Worm (Caenorhabditis elegans) whole organism, young adult: ENCODE measurements around the gene acs-5.

Experiments
- B0261.1 ChIP-seq: sonication (generic microtip); optimal IDR thresholded peaks from 2 replicates; lab custom pipeline; 2016; ENCODE audit warnings: mild to moderate bottlenecking, missing genetic modification characterization, moderate library complexity, missing compliant biosample characterization
- B0336.3 ChIP-seq: fragments of 200-800 bp; sonication (Bioruptor generic); IDR thresholded peaks from 2 replicates; pipeline ENCODE4 v1.3.6; 2022; ENCODE audit warnings: missing genetic modification characterization, missing compliant biosample characterization
- T07F8.4 ChIP-seq: sonication (generic microtip); optimal IDR thresholded peaks from 2 replicates; lab custom pipeline; 2016; ENCODE audit warnings: mild to moderate bottlenecking, missing genetic modification characterization, moderate library complexity, missing compliant biosample characterization
- Y67H2A.10 ChIP-seq: fragments of 200-800 bp; sonication (Bioruptor generic); conservative IDR thresholded peaks from 2 replicates; pipeline ENCODE4 v1.3.6; 2022; ENCODE audit warnings: missing genetic modification reagents, missing genetic modification characterization, missing compliant biosample characterization
- Y79H2A.3 ChIP-seq: fragments of 200-800 bp; sonication (Bioruptor generic); conservative IDR thresholded peaks from 2 replicates; pipeline ENCODE4 v1.3.6; 2022; ENCODE audit warnings: missing genetic modification reagents, missing genetic modification characterization, missing compliant biosample characterization
- ZK185.1 ChIP-seq: sonication (generic microtip); optimal IDR thresholded peaks from 2 replicates; lab custom pipeline; 2016; ENCODE audit warnings: mild to moderate bottlenecking, missing genetic modification characterization, missing compliant biosample characterization; ENCODE audit not compliant: poor library complexity, severe bottlenecking
- ama-1 ChIP-seq, 3 experiments: fragments of 150-350 bp in 1 of 3; sonication (generic microtip) in 2 of 3; optimal IDR thresholded peaks; 2 replicates each; lab custom pipeline; 2014 to 2018; ENCODE audit warnings: missing biosample characterization in 2 of 3, missing genetic modification characterization in 2 of 3, missing genetic modification reagents in 2 of 3
- aptf-3 ChIP-seq: fragments of 200-800 bp; sonication (Bioruptor generic); IDR thresholded peaks from 2 replicates; pipeline ENCODE4 v1.3.6; 2022; ENCODE audit warnings: missing genetic modification characterization, missing compliant biosample characterization
- attf-3 ChIP-seq: fragments of 200-800 bp; sonication (Bioruptor generic); conservative IDR thresholded peaks from 2 replicates; pipeline ENCODE4 v1.3.6; 2022; ENCODE audit warnings: missing genetic modification reagents, missing genetic modification characterization, missing compliant biosample characterization
- attf-5 ChIP-seq: fragments of 200-800 bp; sonication (Bioruptor generic); optimal IDR thresholded peaks from 2 replicates; lab custom pipeline; 2018; ENCODE audit warnings: mild to moderate bottlenecking, missing genetic modification characterization, missing compliant biosample characterization
- bed-1 ChIP-seq: fragments of 200-800 bp; sonication (Bioruptor generic); IDR thresholded peaks from 2 replicates; pipeline ENCODE4 v1.3.6; 2022; ENCODE audit warnings: missing genetic modification reagents, missing genetic modification characterization, missing compliant biosample characterization
- cebp-1 ChIP-seq, 2 experiments: fragments of 200-800 bp in 1 of 2; sonication (Bioruptor generic) in 1 of 2; sonication (generic microtip) in 1 of 2; IDR thresholded peaks in 1 of 2; optimal IDR thresholded peaks in 1 of 2; 2 replicates each; pipeline versions ENCODE4 v1.3.6 to Lab custom; 2017 to 2022; ENCODE audit warnings: missing compliant biosample characterization in 2 of 2, missing genetic modification characterization in 2 of 2, mild to moderate bottlenecking in 1 of 2, missing genetic modification reagents in 1 of 2, moderate library complexity in 1 of 2
- ceh-100 ChIP-seq: fragments of 200-800 bp; sonication (Bioruptor generic); IDR thresholded peaks from 2 replicates; pipeline ENCODE4 v1.3.6; 2022; ENCODE audit warnings: missing genetic modification reagents, missing genetic modification characterization, missing compliant biosample characterization
- ceh-40 ChIP-seq: fragments of 200-800 bp; sonication (Bioruptor generic); IDR thresholded peaks from 2 replicates; pipeline ENCODE4 v1.3.6; 2022; ENCODE audit warnings: missing genetic modification characterization, missing compliant biosample characterization
- ceh-91 ChIP-seq: fragments of 200-800 bp; sonication (Bioruptor generic); IDR thresholded peaks from 2 replicates; pipeline ENCODE4 v1.3.6; 2022; ENCODE audit warnings: missing genetic modification reagents, missing genetic modification characterization, missing compliant biosample characterization
- dpff-1 ChIP-seq: sonication (generic microtip); optimal IDR thresholded peaks from 2 replicates; lab custom pipeline; 2017; ENCODE audit warnings: mild to moderate bottlenecking, missing genetic modification characterization, missing compliant biosample characterization
- egrh-3 ChIP-seq: fragments of 200-800 bp; sonication (Bioruptor generic); IDR thresholded peaks from 2 replicates; pipeline ENCODE4 v1.3.6; 2022; ENCODE audit warnings: missing genetic modification reagents, missing genetic modification characterization, missing compliant biosample characterization
- ets-4 ChIP-seq: fragments of 200-800 bp; sonication (Bioruptor generic); optimal IDR thresholded peaks from 2 replicates; lab custom pipeline; 2018; ENCODE audit warnings: mild to moderate bottlenecking, missing genetic modification characterization, missing compliant biosample characterization
- him-1 ChIP-seq: sonication (generic microtip); optimal IDR thresholded peaks from 2 replicates; lab custom pipeline; 2016; ENCODE audit warnings: missing genotype, missing genetic modification reagents, missing genetic modification characterization, missing compliant biosample characterization
- lag-1 ChIP-seq: fragments of 200-800 bp; sonication (Bioruptor generic); IDR thresholded peaks from 2 replicates; pipeline ENCODE4 v1.3.6; 2022; ENCODE audit warnings: missing genetic modification reagents, missing genetic modification characterization, missing compliant biosample characterization
- let-607 ChIP-seq, 2 experiments: fragments of 200-800 bp in 1 of 2; sonication (Bioruptor generic) in 1 of 2; sonication (generic microtip) in 1 of 2; optimal IDR thresholded peaks; 2 replicates each; lab custom pipeline; 2016 to 2018; ENCODE audit warnings: mild to moderate bottlenecking in 2 of 2, missing compliant biosample characterization in 2 of 2, missing genetic modification characterization in 2 of 2, moderate library complexity in 2 of 2, missing genotype in 1 of 2
- mel-28 ChIP-seq: sonication (generic microtip); optimal IDR thresholded peaks from 2 replicates; lab custom pipeline; 2016; ENCODE audit warnings: borderline replicate concordance, mild to moderate bottlenecking, missing genetic modification characterization, missing compliant biosample characterization
- mxl-1 ChIP-seq: sonication (generic microtip); optimal IDR thresholded peaks from 2 replicates; lab custom pipeline; 2016; ENCODE audit warnings: missing genetic modification characterization, missing compliant biosample characterization
- nfya-2 ChIP-seq: fragments of 200-800 bp; sonication (Bioruptor generic); IDR thresholded peaks from 2 replicates; pipeline ENCODE4 v1.3.6; 2022; ENCODE audit warnings: missing genetic modification reagents, missing genetic modification characterization, missing compliant biosample characterization
- nfyb-1 ChIP-seq: fragments of 200-800 bp; sonication (Bioruptor generic); IDR thresholded peaks from 2 replicates; pipeline ENCODE4 v1.3.6; 2022; ENCODE audit warnings: missing genetic modification reagents, missing genetic modification characterization, missing compliant biosample characterization
- nhr-179 ChIP-seq: sonication (generic microtip); optimal IDR thresholded peaks from 2 replicates; lab custom pipeline; 2016; ENCODE audit warnings: mild to moderate bottlenecking, missing genetic modification characterization, missing compliant biosample characterization
- nhr-90 ChIP-seq: sonication (generic microtip); optimal IDR thresholded peaks from 2 replicates; lab custom pipeline; 2016; ENCODE audit warnings: missing genotype, mild to moderate bottlenecking, missing genetic modification characterization, missing compliant biosample characterization
- pbrm-1 ChIP-seq: fragments of 200-800 bp; sonication (Bioruptor generic); IDR thresholded peaks from 2 replicates; pipeline ENCODE4 v1.3.6; 2022; ENCODE audit warnings: missing genetic modification reagents, missing genetic modification characterization, missing compliant biosample characterization
- sdz-38 ChIP-seq: sonication (generic microtip); optimal IDR thresholded peaks from 2 replicates; lab custom pipeline; 2016; ENCODE audit warnings: missing genotype, missing genetic modification characterization, missing compliant biosample characterization
- zfh-2 ChIP-seq: fragments of 200-800 bp; sonication (Bioruptor generic); conservative IDR thresholded peaks from 2 replicates; pipeline ENCODE4 v1.3.6; 2022; ENCODE audit warnings: missing genetic modification reagents, missing genetic modification characterization, missing compliant biosample characterization
- ztf-18 ChIP-seq: sonication (generic microtip); optimal IDR thresholded peaks from 2 replicates; lab custom pipeline; 2016; ENCODE audit warnings: missing genotype, mild to moderate bottlenecking, missing genetic modification characterization, missing compliant biosample characterization
- ztf-25 ChIP-seq: fragments of 200-800 bp; sonication (Bioruptor generic); IDR thresholded peaks from 2 replicates; pipeline ENCODE4 v1.3.6; 2022; ENCODE audit warnings: missing genetic modification reagents, missing genetic modification characterization, missing compliant biosample characterization
- ztf-26 ChIP-seq: sonication (generic microtip); optimal IDR thresholded peaks from 2 replicates; lab custom pipeline; 2017; ENCODE audit warnings: missing genetic modification characterization, missing compliant biosample characterization
- ztf-3 ChIP-seq: fragments of 200-800 bp; sonication (Bioruptor generic); optimal IDR thresholded peaks from 2 replicates; lab custom pipeline; 2018; ENCODE audit warnings: mild to moderate bottlenecking, missing genetic modification characterization, missing compliant biosample characterization

The acs-5 gene

DNA sequence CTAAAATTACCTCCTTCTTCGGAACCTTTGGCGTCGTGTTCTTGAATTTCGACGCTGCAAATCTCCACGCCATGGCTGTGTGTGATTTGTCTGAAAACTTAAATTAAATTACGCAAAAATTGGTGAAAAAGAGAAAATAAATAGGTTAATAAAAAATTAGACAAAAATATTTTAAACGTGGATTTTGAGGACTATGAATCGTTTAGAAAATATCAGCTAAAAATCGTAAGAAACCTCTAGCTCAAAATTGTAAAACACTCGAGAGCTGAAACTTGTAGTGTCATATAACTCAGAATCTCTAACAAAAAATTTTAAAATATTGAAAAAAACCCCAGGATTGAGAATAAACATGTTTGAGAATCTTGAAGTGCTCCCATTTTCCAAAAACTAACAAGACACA is 19.3 kb downstream of the acs-5 start, which contains the start of gene pod-1:
pod-1 (minus strand) TSS at position 101 of the 400 bp plus-strand sequence.
- no peak for TF ChIP-seq B0261.1
- no peak for TF ChIP-seq Y67H2A.10 (GFP tag; lab: Robert Waterston, UW)
- TF ChIP-seq sdz-38 (tag; lab: Kevin White, UChicago), result no peak
- TF ChIP-seq ets-4, result no peak
- no peak for TF ChIP-seq mxl-1 (tag; lab: Kevin White, UChicago)

DNA sequence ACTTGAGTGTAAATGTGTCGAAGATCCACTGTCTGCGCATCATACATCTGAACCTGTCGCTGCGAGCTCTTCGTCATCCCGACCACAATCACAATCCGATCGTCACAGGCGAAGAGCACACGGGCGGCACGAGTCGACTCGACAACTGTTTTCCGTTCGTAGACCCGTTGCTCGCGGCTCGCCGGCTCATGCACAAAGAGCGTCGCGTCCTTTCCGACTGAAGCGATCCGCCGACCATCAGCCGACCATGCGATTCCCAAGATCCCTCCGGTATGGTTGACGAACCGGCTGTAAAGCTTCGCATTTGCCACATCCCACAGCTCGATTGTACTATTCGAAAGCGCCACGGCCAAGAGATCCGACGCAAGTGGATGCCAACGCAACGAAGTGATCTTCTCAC is 24.9 kb downstream of the acs-5 start:
- TF ChIP-seq nhr-90 (tag; lab: Kevin White, UChicago) (no peak), egrh-3 (GFP tag; lab: Robert Waterston, UW) (peak; percentile 41; the same call in 1 of the 2 replicates), zfh-2 (GFP tag; lab: Robert Waterston, UW) (peak; percentile 56), aptf-3 (GFP tag; lab: Robert Waterston, UW) (no peak), ceh-91 (GFP tag; lab: Robert Waterston, UW) (no peak), bed-1 (GFP tag; lab: Robert Waterston, UW) (0 out of 2 replicates have a peak, but pooled peaks have one; percentile 51)

DNA sequence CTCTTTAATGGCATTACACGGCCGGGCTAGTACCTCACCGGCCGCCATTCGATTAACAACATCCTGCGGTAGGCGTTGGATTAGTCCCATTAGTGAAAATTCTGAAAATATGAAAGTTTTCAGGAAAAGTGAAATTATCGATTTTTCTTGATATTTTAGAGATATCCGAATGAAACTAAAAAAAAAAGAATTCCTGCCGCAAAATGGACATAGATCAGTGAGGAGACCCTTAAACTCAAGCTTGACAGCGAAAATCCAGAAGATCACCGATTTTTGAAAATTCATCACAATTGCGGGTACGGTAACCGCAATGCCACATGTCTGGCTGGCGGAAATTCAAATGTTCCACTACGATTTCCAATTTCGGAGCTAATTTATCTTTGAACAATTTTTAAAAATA is 28.9 kb downstream of the acs-5 start, which contains the start of gene mlh-1:
mlh-1 (minus strand) TSS at position 101 of the 400 bp plus-strand sequence.
- TF ChIP-seq lag-1 (GFP tag; lab: Robert Waterston, UW) (no peak), B0336.3 (peak; percentile 42; the same call in 1 of the 2 replicates), Y79H2A.3 (GFP tag; lab: Robert Waterston, UW) (0 out of 2 replicates have a peak, but pooled peaks have one; percentile 45), nfyb-1 (0 out of 2 replicates have a peak, but pooled peaks have one; percentile 18)

DNA sequence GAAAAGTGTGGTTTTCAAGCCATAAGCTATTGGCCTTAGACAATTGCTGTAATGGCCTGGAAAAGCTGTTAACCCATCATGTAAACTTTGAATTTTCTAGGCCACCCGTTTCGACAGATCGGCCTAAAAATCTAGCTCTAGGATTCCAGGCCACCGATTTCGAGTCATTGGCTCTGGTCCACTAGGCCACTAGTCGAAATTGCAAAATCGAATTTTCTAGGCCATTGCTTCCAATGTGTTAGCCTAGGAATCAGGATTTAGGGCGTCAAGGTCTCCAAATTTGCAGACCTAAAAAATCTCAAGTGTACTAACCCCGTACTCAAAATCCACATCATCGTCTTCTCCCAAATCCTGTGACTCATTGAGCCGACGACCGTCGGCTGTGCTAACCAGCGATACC is 32.6 kb downstream of the acs-5 start:
- TF ChIP-seq ztf-18 (tag; lab: Kevin White, UChicago), result no peak
- TF ChIP-seq nfyb-1, result 0 out of 2 replicates have a peak, but pooled peaks have one; percentile 32
- TF ChIP-seq nfya-2, result 0 out of 2 replicates have a peak, but pooled peaks have one; percentile 1
- TF ChIP-seq pbrm-1 (GFP tag; lab: Robert Waterston, UW), result no peak
- no peak for TF ChIP-seq dpff-1 (tag; lab: Kevin White, UChicago)
- no peak for TF ChIP-seq zfh-2 (GFP tag; lab: Robert Waterston, UW)

DNA sequence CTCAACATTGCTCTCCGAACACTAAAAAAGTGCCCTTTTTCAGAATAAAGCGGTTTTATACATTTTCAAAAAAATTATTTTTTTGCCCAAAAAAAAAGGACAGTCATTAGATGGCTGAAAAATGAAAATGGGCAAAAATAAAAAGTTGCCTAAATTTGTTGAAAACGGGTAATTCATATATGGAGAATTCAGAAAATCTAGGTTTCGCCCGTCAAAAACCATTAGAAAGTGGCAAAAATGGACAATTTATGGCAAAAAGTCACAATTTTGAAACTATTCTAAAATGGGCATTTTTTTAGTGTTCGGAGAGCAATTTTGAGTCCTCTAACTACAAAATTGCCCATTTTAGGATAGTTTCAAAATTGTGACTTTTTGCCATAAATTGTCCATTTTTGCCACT is 34.8 kb downstream of the acs-5 start:
- peak; percentile 94 for TF ChIP-seq him-1 (tag; lab: Kevin White, UChicago)
- TF ChIP-seq, all 124 proteins: peak for 1; not testable (repeated sequence) for 123

DNA sequence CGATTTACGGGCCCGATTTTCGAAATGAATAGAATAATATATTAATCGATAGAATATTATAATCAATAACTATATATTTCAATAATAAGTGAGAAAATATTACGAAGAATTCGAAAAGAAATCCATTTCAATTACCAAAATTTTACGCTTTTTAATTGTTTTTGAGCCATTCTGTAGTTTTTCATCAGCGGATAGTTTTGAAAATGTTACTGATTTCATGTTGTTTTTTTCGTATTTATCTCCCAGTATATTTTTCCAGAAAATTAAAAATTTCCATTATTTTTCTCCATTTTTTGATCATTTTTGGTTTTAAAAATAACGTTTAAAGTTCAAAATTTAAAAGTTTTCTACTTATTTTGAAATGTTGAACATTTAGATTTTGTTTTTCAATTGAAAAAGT is 37.6 kb downstream of the acs-5 start, which contains the start of gene T28A8.3:
T28A8.3 (plus strand) TSS at position 301 of the 400 bp plus-strand sequence.
- TF ChIP-seq ama-1 (optimal IDR thresholded peaks at IDR 0.05; lab: Kevin White, UChicago), result no peak
- no peak for TF ChIP-seq ama-1 (GFP tag; optimal IDR thresholded peaks at IDR 0.05; lab: Kevin White, UChicago)
- TF ChIP-seq lag-1 (GFP tag; lab: Robert Waterston, UW), result no peak
- no peak for TF ChIP-seq let-607 (tag; optimal IDR thresholded peaks at IDR 0.05; lab: Kevin White, UChicago)

DNA sequence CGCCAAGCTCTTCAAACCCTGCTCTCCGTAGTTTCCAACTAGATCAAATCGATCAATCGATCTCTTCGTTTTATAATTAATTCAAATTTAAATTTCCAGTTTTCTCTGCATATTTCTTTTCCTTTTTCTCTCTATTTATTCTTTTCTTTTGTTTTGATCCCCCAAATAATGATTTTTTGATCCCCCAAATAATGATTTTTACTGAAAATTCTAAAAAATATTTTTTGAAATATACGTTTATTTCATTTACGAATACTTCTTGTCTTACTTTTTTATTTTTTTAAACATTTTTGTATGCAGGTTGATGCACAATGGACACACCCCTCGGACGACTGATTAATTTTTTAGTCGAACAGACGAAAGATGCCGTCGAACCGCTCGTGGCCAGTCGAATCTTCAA is 40.0 kb downstream of the acs-5 start, which contains the start of gene T28A8.4:
T28A8.4 (plus strand) TSS at position 301 of the 400 bp plus-strand sequence.
- no peak for TF ChIP-seq ZK185.1 (tag; lab: Kevin White, UChicago)
- TF ChIP-seq Y79H2A.3 (GFP tag; lab: Robert Waterston, UW), result no peak
- TF ChIP-seq nhr-179 (tag; lab: Kevin White, UChicago), result no peak
- no peak for TF ChIP-seq ceh-40
- no peak for TF ChIP-seq ztf-25
- TF ChIP-seq ztf-26, result no peak
- TF ChIP-seq ztf-3 (GFP tag; lab: Kevin White, UChicago), result no peak
- TF ChIP-seq attf-3 (GFP tag; lab: Robert Waterston, UW), result no peak
- no peak for TF ChIP-seq attf-5
- no peak for TF ChIP-seq ceh-100 (GFP tag; lab: Robert Waterston, UW)
- no peak for TF ChIP-seq T07F8.4 (tag; lab: Kevin White, UChicago)
- TF ChIP-seq cebp-1 (GFP tag; IDR thresholded peaks at IDR 0.05; lab: Robert Waterston, UW), result no peak
- TF ChIP-seq cebp-1 (tag; optimal IDR thresholded peaks at IDR 0.05; lab: Kevin White, UChicago), result no peak
- TF ChIP-seq mel-28 (tag; lab: Kevin White, UChicago), result no peak
- no peak for TF ChIP-seq him-1 (tag; lab: Kevin White, UChicago)
